Worm (Caenorhabditis elegans) whole organism, midembryonic: ENCODE results near the gene nhr-34.
"Not testable (repeated sequence)": the region's sequence is repeated elsewhere in the genome, so short reads cannot be mapped to it uniquely, and the experiment has no call there.

Source experiments
- T22C8.4 ChIP-seq: fragments of 200-800 bp; sonication (Bioruptor generic); IDR thresholded peaks from 2 replicates; pipeline ENCODE4 v1.3.6; 2022; ENCODE audit warnings: missing genetic modification characterization, missing compliant biosample characterization
- cog-1 ChIP-seq: sonication (generic microtip); optimal IDR thresholded peaks from 2 replicates; lab custom pipeline; 2016; ENCODE audit warnings: missing genetic modification characterization, missing compliant biosample characterization
- flt-1 ChIP-seq: fragments of 200-800 bp; sonication (Bioruptor generic); IDR thresholded peaks from 2 replicates; pipeline ENCODE4 v1.3.6; 2022; ENCODE audit warnings: missing genetic modification characterization, missing compliant biosample characterization
- klf-2 ChIP-seq: fragments of 200-800 bp; sonication (Bioruptor generic); conservative IDR thresholded peaks from 2 replicates; pipeline ENCODE4 v1.3.6; 2022; ENCODE audit warnings: missing genetic modification reagents, missing genetic modification characterization, missing compliant biosample characterization
- med-1 ChIP-seq: sonication (generic microtip); optimal IDR thresholded peaks from 2 replicates; lab custom pipeline; 2017; ENCODE audit warnings: missing genetic modification characterization, mild to moderate bottlenecking, missing compliant biosample characterization, antibody characterized with exemption, missing genetic modification reagents; ENCODE audit not compliant: insufficient read depth
- ref-1 ChIP-seq: fragments of 200-800 bp; sonication (Bioruptor generic); conservative IDR thresholded peaks from 2 replicates; pipeline ENCODE4 v1.3.6; 2022; ENCODE audit warnings: missing genetic modification reagents, missing genetic modification characterization, missing compliant biosample characterization
- tab-1 ChIP-seq: fragments of 200-800 bp; sonication (Bioruptor generic); IDR thresholded peaks from 2 replicates; pipeline ENCODE4 v1.3.6; 2022; ENCODE audit warnings: missing genetic modification characterization, missing compliant biosample characterization
- ztf-23 ChIP-seq: fragments of 200-800 bp; sonication (Bioruptor generic); IDR thresholded peaks from 2 replicates; pipeline ENCODE4 v1.3.6; 2022; ENCODE audit warnings: missing genetic modification reagents, missing genetic modification characterization, missing compliant biosample characterization
- ztf-29 ChIP-seq: fragments of 200-800 bp; sonication (Bioruptor generic); IDR thresholded peaks from 2 replicates; pipeline ENCODE4 v1.3.6; 2022; ENCODE audit warnings: missing genetic modification reagents, missing genetic modification characterization, missing compliant biosample characterization

Gene nhr-34

ce11 chrIV:9706704-9707197, 31.3 kb upstream of the nhr-34 start, which contains the start of the genes dcaf-1 and dph-3:
Gene dcaf-1, minus strand, starts transcription at chrIV:9706723.
Gene dph-3, plus strand, starts transcription at chrIV:9707147.
- TF ChIP-seq ztf-23 (no peak), flt-1 (GFP tag; lab: Robert Waterston, UW) (no peak), ref-1 (GFP tag; lab: Robert Waterston, UW) (no peak), cog-1 (tag; lab: Kevin White, UChicago) (no peak), ztf-29 (GFP tag; lab: Robert Waterston, UW) (no peak), med-1 (GFP tag; lab: Kevin White, UChicago) (no peak), klf-2 (GFP tag; lab: Robert Waterston, UW) (no peak), tab-1 (GFP tag; lab: Robert Waterston, UW) (no peak), T22C8.4 (GFP tag; lab: Robert Waterston, UW) (no peak)

ce11 chrIV:9699062-9699461, 23.6 kb upstream of the nhr-34 start:
- TF ChIP-seq med-1 (GFP tag; lab: Kevin White, UChicago) (no peak), flt-1 (GFP tag; lab: Robert Waterston, UW) (no peak), T22C8.4 (GFP tag; lab: Robert Waterston, UW) (no peak), ref-1 (GFP tag; lab: Robert Waterston, UW) (no peak), tab-1 (GFP tag; lab: Robert Waterston, UW) (no peak), ztf-23 (no peak), cog-1 (tag; lab: Kevin White, UChicago) (no peak), ztf-29 (GFP tag; lab: Robert Waterston, UW) (no peak)

ce11 chrIV:9697869-9698268, 22.4 kb upstream of the nhr-34 start:
- TF ChIP-seq cog-1 (tag; lab: Kevin White, UChicago) (no peak), ref-1 (GFP tag; lab: Robert Waterston, UW) (no peak), flt-1 (GFP tag; lab: Robert Waterston, UW) (no peak), tab-1 (GFP tag; lab: Robert Waterston, UW) (no peak), ztf-23 (no peak), klf-2 (GFP tag; lab: Robert Waterston, UW) (no peak), ztf-29 (GFP tag; lab: Robert Waterston, UW) (no peak), T22C8.4 (GFP tag; lab: Robert Waterston, UW) (no peak), med-1 (GFP tag; lab: Kevin White, UChicago) (no peak)

- TF ChIP-seq tab-1 (GFP tag; lab: Robert Waterston, UW) (no peak), med-1 (GFP tag; lab: Kevin White, UChicago) (no peak), ref-1 (GFP tag; lab: Robert Waterston, UW) (no peak), cog-1 (tag; lab: Kevin White, UChicago) (no peak), klf-2 (GFP tag; lab: Robert Waterston, UW) (no peak)
Measured at ce11 chrIV:9696513-9696912, 21.0 kb upstream of the nhr-34 start.

- TF ChIP-seq ztf-23 (no peak), tab-1 (GFP tag; lab: Robert Waterston, UW) (no peak), klf-2 (GFP tag; lab: Robert Waterston, UW) (no peak), flt-1 (GFP tag; lab: Robert Waterston, UW) (no peak), med-1 (GFP tag; lab: Kevin White, UChicago) (no peak), cog-1 (tag; lab: Kevin White, UChicago) (no peak), ref-1 (GFP tag; lab: Robert Waterston, UW) (no peak), ztf-29 (GFP tag; lab: Robert Waterston, UW) (no peak), T22C8.4 (GFP tag; lab: Robert Waterston, UW) (no peak)
Measured at ce11 chrIV:9692874-9693273, 17.4 kb upstream of the nhr-34 start, which contains the start of gene twk-9. Gene twk-9, plus strand, starts transcription at chrIV:9693174.

ce11 chrIV:9690644-9691043, 15.2 kb upstream of the nhr-34 start, which contains the start of gene sdz-36:
Gene sdz-36, plus strand, starts transcription at chrIV:9690944.
- TF ChIP-seq flt-1 (GFP tag; lab: Robert Waterston, UW) (no peak), med-1 (GFP tag; lab: Kevin White, UChicago) (no peak), ztf-29 (GFP tag; lab: Robert Waterston, UW) (no peak), cog-1 (tag; lab: Kevin White, UChicago) (no peak), ztf-23 (no peak)

- TF ChIP-seq ztf-23; ztf-29 (GFP tag; lab: Robert Waterston, UW); T22C8.4 (GFP tag; lab: Robert Waterston, UW): not testable (repeated sequence)
Measured at ce11 chrIV:9688715-9689114, 13.2 kb upstream of the nhr-34 start, which contains the start of gene msp-76. Gene msp-76, plus strand, starts transcription at chrIV:9689015.

- TF ChIP-seq cog-1 (tag; lab: Kevin White, UChicago) (no peak), tab-1 (GFP tag; lab: Robert Waterston, UW) (no peak), med-1 (GFP tag; lab: Kevin White, UChicago) (no peak), ztf-23 (no peak), ztf-29 (GFP tag; lab: Robert Waterston, UW) (no peak), ref-1 (GFP tag; lab: Robert Waterston, UW) (no peak), klf-2 (GFP tag; lab: Robert Waterston, UW) (no peak), flt-1 (GFP tag; lab: Robert Waterston, UW) (no peak), T22C8.4 (GFP tag; lab: Robert Waterston, UW) (no peak)
Measured at ce11 chrIV:9683433-9683832, 8.0 kb upstream of the nhr-34 start, which contains the start of the genes htas-1 and ZK1251.3. Gene htas-1, minus strand, starts transcription at chrIV:9683533. Gene ZK1251.3, plus strand, starts transcription at chrIV:9683658.

ce11 chrIV:9682514-9682913, 7.0 kb upstream of the nhr-34 start, which contains the start of gene ins-7:
Gene ins-7, minus strand, starts transcription at chrIV:9682845.
- TF ChIP-seq flt-1 (GFP tag; lab: Robert Waterston, UW) (no peak), tab-1 (GFP tag; lab: Robert Waterston, UW) (no peak), T22C8.4 (GFP tag; lab: Robert Waterston, UW) (no peak), med-1 (GFP tag; lab: Kevin White, UChicago) (no peak), cog-1 (tag; lab: Kevin White, UChicago) (no peak), ztf-29 (GFP tag; lab: Robert Waterston, UW) (no peak), ztf-23 (no peak), klf-2 (GFP tag; lab: Robert Waterston, UW) (no peak)
